Worm (Caenorhabditis elegans) whole organism, L2 larva: ENCODE measurements around the gene ZK1073.2.

Experiments
- C34F6.9 ChIP-seq: fragments of 150-350 bp; optimal IDR thresholded peaks from 2 replicates; lab custom pipeline; 2014; ENCODE audit warnings: missing biosample characterization, missing genetic modification characterization
- F13H6.1 ChIP-seq: sonication (generic microtip); optimal IDR thresholded peaks from 2 replicates; lab custom pipeline; 2016; ENCODE audit warnings: missing genetic modification characterization, missing compliant biosample characterization
- R02D3.7 ChIP-seq: fragments of 150-350 bp; optimal IDR thresholded peaks from 2 replicates; lab custom pipeline; 2014; ENCODE audit warnings: missing biosample characterization, missing genetic modification characterization
- alr-1 ChIP-seq: fragments of 150-350 bp; optimal IDR thresholded peaks from 2 replicates; lab custom pipeline; 2014; ENCODE audit warnings: missing biosample characterization, missing genetic modification characterization
- aly-2 ChIP-seq: fragments of 150-350 bp; optimal IDR thresholded peaks from 2 replicates; lab custom pipeline; 2014; ENCODE audit warnings: missing biosample characterization, missing genetic modification characterization
- ama-1 ChIP-seq: fragments of 150-350 bp; optimal IDR thresholded peaks from 2 replicates; lab custom pipeline; 2018; ENCODE audit warnings: inconsistent platforms
- crh-2 ChIP-seq: sonication (generic microtip); optimal IDR thresholded peaks from 2 replicates; lab custom pipeline; 2017; ENCODE audit warnings: missing biosample characterization, missing genetic modification characterization
- dmd-4 ChIP-seq: sonication (generic microtip); optimal IDR thresholded peaks from 2 replicates; lab custom pipeline; 2017; ENCODE audit warnings: missing biosample characterization, missing genetic modification characterization
- egl-27 ChIP-seq: sonication (generic microtip); optimal IDR thresholded peaks from 3 replicates; lab custom pipeline; 2017; ENCODE audit warnings: missing biosample characterization, missing genetic modification reagents, missing genetic modification characterization
- elt-1 ChIP-seq: fragments of 150-350 bp; optimal IDR thresholded peaks from 2 replicates; lab custom pipeline; 2014; ENCODE audit warnings: missing biosample characterization, missing genetic modification characterization
- elt-3 ChIP-seq: sonication (generic microtip); optimal IDR thresholded peaks from 2 replicates; lab custom pipeline; 2017; ENCODE audit warnings: missing biosample characterization, missing genetic modification characterization
- gmeb-1 ChIP-seq: fragments of 150-350 bp; optimal IDR thresholded peaks from 2 replicates; lab custom pipeline; 2014; ENCODE audit warnings: missing biosample characterization, missing genetic modification characterization
- lin-13 ChIP-seq: fragments of 150-350 bp; optimal IDR thresholded peaks from 2 replicates; lab custom pipeline; 2014; ENCODE audit warnings: missing biosample characterization, missing genetic modification reagents, missing genetic modification characterization
- lin-39 ChIP-seq: fragments of 150-350 bp; optimal IDR thresholded peaks from 2 replicates; lab custom pipeline; 2014; ENCODE audit warnings: missing biosample characterization, missing genetic modification reagents, missing genetic modification characterization
- lsy-2 ChIP-seq, 2 experiments: fragments of 150-350 bp in 1 of 2; sonication (generic microtip) in 1 of 2; optimal IDR thresholded peaks; 2 replicates each; lab custom pipeline; 2014 to 2017; ENCODE audit warnings: missing biosample characterization in 2 of 2, missing genetic modification characterization in 2 of 2
- mab-5 ChIP-seq: fragments of 150-350 bp; optimal IDR thresholded peaks from 2 replicates; lab custom pipeline; 2014; ENCODE audit warnings: missing biosample characterization, missing genetic modification characterization
- mbf-1 ChIP-seq: sonication (generic microtip); optimal IDR thresholded peaks from 2 replicates; lab custom pipeline; 2017; ENCODE audit warnings: missing biosample characterization, missing genetic modification characterization
- mdl-1 ChIP-seq, 2 experiments: fragments of 150-350 bp in 1 of 2; sonication (generic microtip) in 1 of 2; optimal IDR thresholded peaks; 2 replicates each; lab custom pipeline; 2017; ENCODE audit warnings: missing biosample characterization in 2 of 2, missing genetic modification characterization in 2 of 2
- nhr-10 ChIP-seq: sonication (generic microtip); optimal IDR thresholded peaks from 2 replicates; lab custom pipeline; 2017; ENCODE audit warnings: missing biosample characterization, missing genetic modification characterization
- nhr-12 ChIP-seq: fragments of 150-350 bp; optimal IDR thresholded peaks from 2 replicates; lab custom pipeline; 2014; ENCODE audit warnings: missing biosample characterization, missing genetic modification characterization
- nhr-129 ChIP-seq: fragments of 150-350 bp; optimal IDR thresholded peaks from 2 replicates; lab custom pipeline; 2014; ENCODE audit warnings: missing biosample characterization, missing genetic modification characterization
- nhr-25 ChIP-seq: fragments of 150-350 bp; sonication (generic microtip); optimal IDR thresholded peaks from 3 replicates; lab custom pipeline; 2014; ENCODE audit warnings: missing biosample characterization, missing genetic modification characterization
- nhr-77 ChIP-seq: fragments of 150-350 bp; optimal IDR thresholded peaks from 2 replicates; lab custom pipeline; 2014; ENCODE audit warnings: missing biosample characterization, missing genetic modification characterization
- peb-1 ChIP-seq: fragments of 150-350 bp; optimal IDR thresholded peaks from 2 replicates; lab custom pipeline; 2014; ENCODE audit warnings: missing biosample characterization, missing genetic modification characterization
- sem-4 ChIP-seq: fragments of 150-350 bp; optimal IDR thresholded peaks from 2 replicates; lab custom pipeline; 2014; ENCODE audit warnings: missing biosample characterization, missing genetic modification reagents, missing genetic modification characterization
- skn-1 ChIP-seq: sonication (generic microtip); optimal IDR thresholded peaks from 2 replicates; lab custom pipeline; 2017; ENCODE audit warnings: missing biosample characterization, missing genetic modification characterization
- sma-3 ChIP-seq: sonication (generic microtip); optimal IDR thresholded peaks from 2 replicates; lab custom pipeline; 2016; ENCODE audit warnings: missing genetic modification reagents, missing genetic modification characterization, missing compliant biosample characterization
- sma-9 ChIP-seq, 2 experiments: fragments of 150-350 bp in 1 of 2; sonication (generic microtip) in 1 of 2; optimal IDR thresholded peaks; 2 replicates each; lab custom pipeline; 2014 to 2016; ENCODE audit warnings: missing genetic modification characterization in 2 of 2, mild to moderate bottlenecking in 1 of 2, missing biosample characterization in 1 of 2, missing compliant biosample characterization in 1 of 2, missing genetic modification reagents in 1 of 2, moderate library complexity in 1 of 2
- snpc-4 ChIP-seq: fragments of 150-350 bp; optimal IDR thresholded peaks from 2 replicates; lab custom pipeline; 2014; ENCODE audit warnings: missing biosample characterization, missing genetic modification characterization
- unc-39 ChIP-seq: fragments of 150-350 bp; optimal IDR thresholded peaks from 2 replicates; lab custom pipeline; 2014; ENCODE audit warnings: missing biosample characterization, missing genetic modification characterization
- unc-62 ChIP-seq: fragments of 150-350 bp; optimal IDR thresholded peaks from 2 replicates; lab custom pipeline; 2014; ENCODE audit warnings: missing biosample characterization, missing genetic modification reagents, missing genetic modification characterization
- zag-1 ChIP-seq: fragments of 150-350 bp; optimal IDR thresholded peaks from 2 replicates; lab custom pipeline; 2014; ENCODE audit warnings: missing biosample characterization, missing genetic modification characterization
- ztf-1 ChIP-seq: fragments of 200-800 bp; sonication (Bioruptor generic); conservative IDR thresholded peaks from 2 replicates; pipeline ENCODE4 v1.3.6; 2022; ENCODE audit warnings: missing genetic modification characterization, missing compliant biosample characterization
- ztf-11 ChIP-seq: sonication (generic microtip); optimal IDR thresholded peaks from 2 replicates; lab custom pipeline; 2017; ENCODE audit warnings: missing biosample characterization, missing genetic modification characterization
- ztf-4 ChIP-seq: fragments of 150-350 bp; optimal IDR thresholded peaks from 2 replicates; lab custom pipeline; 2014; ENCODE audit warnings: missing biosample characterization, missing genetic modification characterization

ZK1073.2 gene

ce11 chrX:16098104-16098638, 5.3 kb upstream of the ZK1073.2 start:
- TF ChIP-seq ama-1 (lab: Kevin White, UChicago) (no peak), lsy-2 (tag; optimal IDR thresholded peaks at IDR 0.05; lab: Kevin White, UChicago) (peak in 1 of 2 experiments; percentile 17), skn-1 (tag; lab: Kevin White, UChicago) (no peak), mdl-1 (tag; optimal IDR thresholded peaks at IDR 0.05; lab: Kevin White, UChicago) (no peak), nhr-77 (tag; lab: Kevin White, UChicago) (no peak), sma-9 (GFP tag; optimal IDR thresholded peaks at IDR 0.05; lab: Kevin White, UChicago) (peak; percentile 39), sma-9 (tag; optimal IDR thresholded peaks at IDR 0.05; lab: Kevin White, UChicago) (no peak), R02D3.7 (tag; lab: Kevin White, UChicago) (no peak), nhr-10 (tag; lab: Kevin White, UChicago) (no peak), ztf-4 (tag; lab: Kevin White, UChicago) (no peak), crh-2 (tag; lab: Kevin White, UChicago) (no peak), F13H6.1 (peak; percentile 57), nhr-129 (tag; lab: Kevin White, UChicago) (peak; percentile 63), aly-2 (tag; lab: Kevin White, UChicago) (no peak), snpc-4 (tag; lab: Kevin White, UChicago) (no peak), ztf-11 (tag; lab: Kevin White, UChicago) (no peak), sem-4 (no peak), nhr-12 (tag; lab: Kevin White, UChicago) (no peak), C34F6.9 (tag; lab: Kevin White, UChicago) (no peak), peb-1 (tag; lab: Kevin White, UChicago) (no peak), alr-1 (tag; lab: Kevin White, UChicago) (no peak), elt-1 (tag; lab: Kevin White, UChicago) (no peak)

ce11 chrX:16099251-16099650, 4.2 kb upstream of the ZK1073.2 start:
- TF ChIP-seq snpc-4 (tag; lab: Kevin White, UChicago) (peak; percentile 22), unc-39 (no peak)

ce11 chrX:16105863-16106262, 2.4 kb downstream of the ZK1073.2 start:
- no peak for TF ChIP-seq lin-13 (GFP tag; lab: Kevin White, UChicago)
- no peak for TF ChIP-seq alr-1 (tag; lab: Kevin White, UChicago)
- TF ChIP-seq zag-1 = no peak
- TF ChIP-seq ztf-11 (tag; lab: Kevin White, UChicago) = no peak
- TF ChIP-seq mbf-1 = no peak
- no peak for TF ChIP-seq mab-5 (tag; lab: Kevin White, UChicago)
- no peak for TF ChIP-seq lin-39 (tag; lab: Kevin White, UChicago)
- no peak for TF ChIP-seq ztf-4 (tag; lab: Kevin White, UChicago)
- no peak for TF ChIP-seq gmeb-1 (tag; lab: Kevin White, UChicago)
- TF ChIP-seq egl-27 (tag; lab: Kevin White, UChicago) = no peak
- TF ChIP-seq lsy-2 (tag; optimal IDR thresholded peaks at IDR 0.05; lab: Kevin White, UChicago) = no peak
- no peak for TF ChIP-seq unc-39
- no peak for TF ChIP-seq nhr-77 (tag; lab: Kevin White, UChicago)
- TF ChIP-seq unc-62 = no peak
- no peak for TF ChIP-seq nhr-129 (tag; lab: Kevin White, UChicago)
- no peak for TF ChIP-seq nhr-25 (tag; lab: Kevin White, UChicago)
- TF ChIP-seq elt-1 (tag; lab: Kevin White, UChicago) = no peak

ce11 chrX:16112923-16113322, 9.4 kb downstream of the ZK1073.2 start:
- no peak for TF ChIP-seq nhr-129 (tag; lab: Kevin White, UChicago)
- TF ChIP-seq aly-2 (tag; lab: Kevin White, UChicago) = no peak
- TF ChIP-seq elt-3 (tag; lab: Kevin White, UChicago) = no peak
- TF ChIP-seq sma-3 = no peak
- no peak for TF ChIP-seq ztf-1 (GFP tag; lab: Robert Waterston, UW)
- peak; percentile 73 for TF ChIP-seq snpc-4 (tag; lab: Kevin White, UChicago)
- TF ChIP-seq dmd-4 (tag; lab: Kevin White, UChicago) = no peak
- no peak for TF ChIP-seq crh-2 (tag; lab: Kevin White, UChicago)
- TF ChIP-seq, all 48 proteins: peak for 1
